Worm (Caenorhabditis elegans): ENCODE measurements around the gene F42A6.6.

Gene F42A6.6

DNA sequence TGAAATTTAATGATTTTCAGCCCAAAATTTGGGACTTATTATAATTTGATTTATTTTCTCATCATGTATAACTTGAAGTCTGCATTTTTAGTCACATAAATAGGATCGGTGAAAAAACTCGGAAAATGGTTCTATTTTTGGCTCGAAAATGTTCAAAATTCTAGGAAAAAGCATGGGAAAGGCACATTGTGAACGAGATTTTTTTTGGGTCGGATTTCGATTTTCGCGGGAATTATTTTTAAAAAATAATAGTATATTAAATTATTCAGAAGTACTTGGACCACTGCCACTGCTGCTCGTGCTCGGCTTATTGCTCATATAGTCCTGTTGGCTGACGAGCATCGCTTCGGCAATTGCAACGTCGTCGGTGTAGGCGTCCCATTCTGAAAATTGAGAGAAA, 36.7 kb upstream of the F42A6.6 start:
- peak; percentile 35 for TF ChIP-seq ztf-26 (tag; optimal IDR thresholded peaks at IDR 0.05)
- TF ChIP-seq madf-6 (GFP tag; IDR thresholded peaks at IDR 0.05) = no peak
- no peak for TF ChIP-seq lin-40 (tag; optimal IDR thresholded peaks at IDR 0.05)
- TF ChIP-seq lin-35 (GFP tag; optimal IDR thresholded peaks at IDR 0.05) = peak in 1 of 3 experiments; percentile 1
- TF ChIP-seq F52B5.7 (tag; optimal IDR thresholded peaks at IDR 0.05) = peak; percentile 32
- peak; percentile 74 for TF ChIP-seq repo-1 (tag; optimal IDR thresholded peaks at IDR 0.05)

DNA sequence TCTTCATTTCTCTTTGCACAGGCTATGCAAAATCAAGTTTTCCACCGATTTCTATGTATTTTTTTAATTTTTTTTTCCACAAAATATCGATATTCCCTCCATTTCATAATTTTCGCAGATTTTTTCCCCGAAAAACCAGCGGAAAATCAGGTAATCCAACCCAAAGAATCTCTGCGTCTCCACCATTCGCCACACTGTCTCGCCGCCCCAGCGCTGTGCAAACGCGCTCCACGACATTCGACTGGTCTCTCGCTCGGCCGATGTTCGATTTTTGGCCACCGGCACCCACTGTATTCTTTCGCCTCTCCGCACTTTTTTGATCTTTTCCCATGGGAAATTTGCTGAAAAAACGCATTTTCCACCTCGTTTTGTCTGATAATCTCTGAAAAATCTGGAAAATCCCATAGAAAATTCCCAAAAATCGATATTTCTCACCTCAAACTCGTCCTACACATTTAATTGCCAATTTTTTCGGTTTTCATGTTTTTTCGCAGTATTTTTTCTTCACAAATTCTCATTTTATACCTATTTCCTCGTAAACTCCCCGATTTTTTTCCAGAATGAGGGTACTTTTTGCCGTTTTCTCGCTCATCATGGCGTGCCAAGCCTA, 32.1 kb upstream of the F42A6.6 start, which contains the start of gene vha-19:
vha-19 (plus strand) TSS at position 560 of the 610 bp plus-strand sequence.
- TF ChIP-seq dpl-1 (GFP tag; optimal IDR thresholded peaks at IDR 0.05) (no peak), rpc-1 (optimal IDR thresholded peaks at IDR 0.05) (no peak), rpc-1 (tag; optimal IDR thresholded peaks at IDR 0.05) (no peak), dox-1 (GFP tag; IDR thresholded peaks at IDR 0.05) (no peak), F39B2.1 (GFP tag; IDR thresholded peaks at IDR 0.05) (no peak), D2030.7 (GFP tag; IDR thresholded peaks at IDR 0.05) (no peak), ztf-22 (GFP tag; optimal IDR thresholded peaks at IDR 0.05) (no peak), ztf-18 (tag; optimal IDR thresholded peaks at IDR 0.05) (peak; percentile 20), ceh-27 (GFP tag; optimal IDR thresholded peaks at IDR 0.05) (peak; percentile 13), xnd-1 (tag; optimal IDR thresholded peaks at IDR 0.05) (no peak), lin-54 (GFP tag; optimal IDR thresholded peaks at IDR 0.05) (peak; percentile 17), madf-3 (GFP tag; IDR thresholded peaks at IDR 0.05) (no peak), zfh-2 (GFP tag; conservative IDR thresholded peaks at IDR 0.05) (no peak), attf-3 (GFP tag; conservative IDR thresholded peaks at IDR 0.05) (no peak), nhr-80 (tag; optimal IDR thresholded peaks at IDR 0.05) (peak; percentile 78), tlf-1 (GFP tag; optimal IDR thresholded peaks at IDR 0.05) (no peak), efl-1 (GFP tag; optimal IDR thresholded peaks at IDR 0.05) (peak; percentile 4), attf-5 (GFP tag; optimal IDR thresholded peaks at IDR 0.05) (peak; percentile 54), lag-1 (GFP tag; IDR thresholded peaks at IDR 0.05) (no peak), ztf-6 (GFP tag; IDR thresholded peaks at IDR 0.05) (no peak), ztf-28 (GFP tag; IDR thresholded peaks at IDR 0.05) (no peak), Y56A3A.18 (GFP tag; IDR thresholded peaks at IDR 0.05) (no peak), ceh-40 (GFP tag; IDR thresholded peaks at IDR 0.05) (no peak), cebp-1 (GFP tag; IDR thresholded peaks at IDR 0.05) (no peak), cebp-1 (tag; optimal IDR thresholded peaks at IDR 0.05) (peak; percentile 73)

ce11 chrIV:3363784-3364183, 27.1 kb upstream of the F42A6.6 start:
- TF ChIP-seq gei-17 (GFP tag; optimal IDR thresholded peaks at IDR 0.05) = no peak
- no peak for TF ChIP-seq sdz-38 (tag; optimal IDR thresholded peaks at IDR 0.05)
- TF ChIP-seq ztf-18 (tag; optimal IDR thresholded peaks at IDR 0.05) = no peak
- no peak for TF ChIP-seq ceh-91 (GFP tag; IDR thresholded peaks at IDR 0.05)
- TF ChIP-seq repo-1 (tag; optimal IDR thresholded peaks at IDR 0.05) = no peak
- no peak for TF ChIP-seq nfyb-1 (GFP tag; IDR thresholded peaks at IDR 0.05)
- no peak for TF ChIP-seq nhr-27 (tag; optimal IDR thresholded peaks at IDR 0.05)
- peak; percentile 90 for TF ChIP-seq hmg-1.2 (GFP tag; IDR thresholded peaks at IDR 0.05)

All from whole organism, young adult.